Fruit fly (Drosophila melanogaster) whole organism, embryonic: ENCODE data around the gene Rdh.

ENCODE experiments used
- Atf-2 ChIP-seq: fragments of 200-800 bp; sonication (Bioruptor generic); optimal IDR thresholded peaks from 2 replicates; lab custom pipeline; 2016; ENCODE audit warnings: missing biosample characterization, missing genetic modification characterization
- B-H1 ChIP-seq: fragments of 200-800 bp; sonication (Bioruptor generic); IDR thresholded peaks from 3 replicates; pipeline ENCODE4 v1.3.6; 2022; ENCODE audit warnings: missing biosample characterization, missing genetic modification characterization
- CG10431 ChIP-seq: fragments of 200-800 bp; sonication (Bioruptor generic); optimal IDR thresholded peaks from 3 replicates; lab custom pipeline; 2018; ENCODE audit warnings: missing biosample characterization, mild to moderate bottlenecking, missing genetic modification characterization
- CG11560 ChIP-seq: fragments of 200-800 bp; sonication (Bioruptor generic); IDR thresholded peaks from 3 replicates; pipeline ENCODE4 v1.3.6; 2022; ENCODE audit warnings: missing biosample characterization, missing genetic modification characterization
- CG13287 ChIP-seq: fragments of 200-800 bp; sonication (Bioruptor generic); IDR thresholded peaks from 2 replicates; pipeline ENCODE4 v1.3.6; 2022; ENCODE audit warnings: missing biosample characterization, missing genetic modification characterization; ENCODE audit not compliant: partially characterized antibody
- CG14050 ChIP-seq: fragments of 200-800 bp; sonication (Bioruptor generic); IDR thresholded peaks from 3 replicates; pipeline ENCODE4 v1.3.6; 2022; ENCODE audit warnings: missing biosample characterization, missing genetic modification characterization
- CG1529 ChIP-seq: fragments of 200-800 bp; sonication (Bioruptor generic); optimal IDR thresholded peaks from 3 replicates; lab custom pipeline; 2018; ENCODE audit warnings: missing biosample characterization, missing genetic modification characterization
- CG2875 ChIP-seq: fragments of 200-800 bp; sonication (Bioruptor generic); optimal IDR thresholded peaks from 2 replicates; lab custom pipeline; 2017; ENCODE audit warnings: missing biosample characterization, mild to moderate bottlenecking, missing genetic modification characterization, missing genetic modification reagents
- CG31224 ChIP-seq: fragments of 200-800 bp; sonication (Bioruptor generic); IDR thresholded peaks from 2 replicates; pipeline ENCODE4 v1.3.6; 2022; ENCODE audit warnings: missing biosample characterization, missing genetic modification characterization
- CG31441 ChIP-seq: fragments of 200-800 bp; sonication (Bioruptor generic); IDR thresholded peaks from 2 replicates; pipeline ENCODE4 v1.3.6; 2022; ENCODE audit warnings: missing biosample characterization, missing genetic modification characterization
- CG33213 ChIP-seq: fragments of 200-800 bp; sonication (Bioruptor generic); optimal IDR thresholded peaks from 3 replicates; lab custom pipeline; 2016; ENCODE audit warnings: missing biosample characterization, missing genetic modification characterization
- CG4328 ChIP-seq: fragments of 200-800 bp; sonication (Bioruptor generic); optimal IDR thresholded peaks from 3 replicates; lab custom pipeline; 2017; ENCODE audit warnings: missing biosample characterization, missing genetic modification reagents, missing genetic modification characterization
- CG4424 ChIP-seq: fragments of 200-800 bp; sonication (Bioruptor generic); optimal IDR thresholded peaks from 3 replicates; lab custom pipeline; 2016; ENCODE audit warnings: missing biosample characterization, missing genetic modification characterization
- CG5953 ChIP-seq: fragments of 200-800 bp; sonication (Bioruptor generic); IDR thresholded peaks from 2 replicates; pipeline ENCODE4 v1.3.6; 2022; ENCODE audit warnings: missing biosample characterization, missing genetic modification characterization
- CG6689 ChIP-seq: fragments of 200-800 bp; sonication (Bioruptor generic); IDR thresholded peaks from 2 replicates; pipeline ENCODE4 v1.3.6; 2022; ENCODE audit warnings: missing biosample characterization, missing genetic modification characterization
- CG6765 ChIP-seq: fragments of 200-800 bp; sonication (Bioruptor generic); optimal IDR thresholded peaks from 3 replicates; lab custom pipeline; 2017; ENCODE audit warnings: missing biosample characterization, mild to moderate bottlenecking, missing genetic modification characterization
- CG7786 ChIP-seq: fragments of 200-800 bp; sonication (Bioruptor generic); optimal IDR thresholded peaks from 2 replicates; lab custom pipeline; 2016; ENCODE audit warnings: missing biosample characterization, missing genetic modification characterization
- CG7928 ChIP-seq: fragments of 200-800 bp; sonication (Bioruptor generic); optimal IDR thresholded peaks from 2 replicates; lab custom pipeline; 2017; ENCODE audit warnings: missing biosample characterization, mild to moderate bottlenecking, missing genetic modification characterization
- CG8944 ChIP-seq: fragments of 200-800 bp; sonication (Bioruptor generic); optimal IDR thresholded peaks from 3 replicates; lab custom pipeline; 2016; ENCODE audit warnings: missing biosample characterization, missing genetic modification characterization
- Dll ChIP-seq: fragments of 200-800 bp; sonication (Bioruptor generic); IDR thresholded peaks from 4 replicates; pipeline ENCODE4 v1.3.6; 2022; ENCODE audit warnings: missing biosample characterization, missing genetic modification characterization; ENCODE audit not compliant: partially characterized antibody
- Doc2 ChIP-seq: fragments of 200-800 bp; sonication (Bioruptor generic); IDR thresholded peaks from 2 replicates; pipeline ENCODE4 v1.3.6; 2022; ENCODE audit warnings: missing biosample characterization, missing genetic modification characterization
- E2f1 ChIP-seq: fragments of 200-800 bp; sonication (Bioruptor generic); IDR thresholded peaks from 2 replicates; pipeline ENCODE4 v1.3.6; 2022; ENCODE audit warnings: missing biosample characterization, missing genetic modification characterization
- ERR ChIP-seq: fragments of 200-800 bp; sonication (Bioruptor generic); optimal IDR thresholded peaks from 2 replicates; lab custom pipeline; 2016; ENCODE audit warnings: missing biosample characterization, missing genetic modification characterization
- Fer3 ChIP-seq: fragments of 200-800 bp; sonication (Bioruptor generic); optimal IDR thresholded peaks from 2 replicates; lab custom pipeline; 2018; ENCODE audit warnings: missing biosample characterization, mild to moderate bottlenecking, missing genetic modification characterization, moderate library complexity
- Hr3 ChIP-seq: fragments of 200-800 bp; sonication (Bioruptor generic); optimal IDR thresholded peaks from 3 replicates; lab custom pipeline; 2016; ENCODE audit warnings: missing biosample characterization, missing genetic modification characterization
- Jarid2 ChIP-seq: fragments of 200-800 bp; sonication (Bioruptor generic); optimal IDR thresholded peaks from 3 replicates; lab custom pipeline; 2017; ENCODE audit warnings: mild to moderate bottlenecking, missing biosample characterization, missing genetic modification reagents, missing genetic modification characterization
- Mad ChIP-seq: fragments of 200-800 bp; sonication (Bioruptor generic); optimal IDR thresholded peaks from 2 replicates; lab custom pipeline; 2016; ENCODE audit warnings: missing biosample characterization, missing genetic modification characterization
- Meics ChIP-seq: fragments of 200-800 bp; sonication (Bioruptor generic); optimal IDR thresholded peaks from 2 replicates; lab custom pipeline; 2017; ENCODE audit warnings: missing biosample characterization, mild to moderate bottlenecking, missing genetic modification characterization
- Neu2 ChIP-seq: fragments of 200-800 bp; sonication (Bioruptor generic); optimal IDR thresholded peaks from 3 replicates; lab custom pipeline; 2016; ENCODE audit warnings: missing biosample characterization, missing genetic modification characterization, borderline replicate concordance
- Nf-YA ChIP-seq: fragments of 200-800 bp; sonication (Bioruptor generic); IDR thresholded peaks from 2 replicates; pipeline ENCODE4 v1.3.6; 2022; ENCODE audit warnings: missing biosample characterization, missing genetic modification characterization
- Nf-YB ChIP-seq: fragments of 200-800 bp; sonication (Bioruptor generic); optimal IDR thresholded peaks from 3 replicates; lab custom pipeline; 2019; ENCODE audit warnings: missing biosample characterization, mild to moderate bottlenecking, missing genetic modification characterization, moderate library complexity
- Stat92E ChIP-seq, 3 experiments: fragments of >200 bp in 2 of 3; fragments of 200-800 bp in 1 of 3; sonication (Bioruptor generic) in 1 of 3; optimal IDR thresholded peaks; 2 replicates each; lab custom pipeline; 2017 to 2019; ENCODE audit warnings: missing biosample characterization in 3 of 3, missing genetic modification characterization in 3 of 3, mild to moderate bottlenecking in 1 of 3, moderate library complexity in 1 of 3
- Vsx1 ChIP-seq: fragments of 200-800 bp; sonication (Bioruptor generic); optimal IDR thresholded peaks from 2 replicates; lab custom pipeline; 2017; ENCODE audit warnings: missing biosample characterization, mild to moderate bottlenecking, missing genetic modification characterization, missing genetic modification reagents
- ac ChIP-seq: fragments of 200-800 bp; sonication (Bioruptor generic); optimal IDR thresholded peaks from 3 replicates; lab custom pipeline; 2017; ENCODE audit warnings: missing biosample characterization, mild to moderate bottlenecking, missing genetic modification characterization
- danr ChIP-seq: fragments of 200-800 bp; sonication (Bioruptor generic); IDR thresholded peaks from 2 replicates; pipeline ENCODE4 v1.3.6; 2022; ENCODE audit warnings: missing biosample characterization, missing genetic modification characterization
- en ChIP-seq: fragments of 200-800 bp; sonication (Bioruptor generic); optimal IDR thresholded peaks from 2 replicates; lab custom pipeline; 2016; ENCODE audit warnings: missing biosample characterization, missing genetic modification characterization
- eyg ChIP-seq: fragments of 200-800 bp; sonication (Bioruptor generic); optimal IDR thresholded peaks from 3 replicates; lab custom pipeline; 2016; ENCODE audit warnings: missing biosample characterization, missing genetic modification characterization
- fru ChIP-seq: fragments of >200 bp; optimal IDR thresholded peaks from 2 replicates; lab custom pipeline; 2017
- fu2 ChIP-seq: fragments of 200-800 bp; sonication (Bioruptor generic); optimal IDR thresholded peaks from 2 replicates; lab custom pipeline; 2016; ENCODE audit warnings: missing biosample characterization, missing genetic modification characterization
- gcm2 ChIP-seq: fragments of 200-800 bp; sonication (Bioruptor generic); optimal IDR thresholded peaks from 2 replicates; lab custom pipeline; 2016; ENCODE audit warnings: missing biosample characterization, missing genetic modification characterization
- ind ChIP-seq: fragments of 200-800 bp; sonication (Bioruptor generic); optimal IDR thresholded peaks from 3 replicates; lab custom pipeline; 2016; ENCODE audit warnings: missing biosample characterization, missing genetic modification characterization
- kay ChIP-seq: fragments of 200-800 bp; sonication (Bioruptor generic); optimal IDR thresholded peaks from 2 replicates; lab custom pipeline; 2016; ENCODE audit warnings: missing biosample characterization, missing genetic modification characterization
- luna ChIP-seq: fragments of 200-800 bp; sonication (Bioruptor generic); optimal IDR thresholded peaks from 2 replicates; lab custom pipeline; 2016; ENCODE audit warnings: missing biosample characterization, missing genetic modification characterization
- nerfin-1 ChIP-seq: fragments of 200-800 bp; sonication (Bioruptor generic); optimal IDR thresholded peaks from 3 replicates; lab custom pipeline; 2019; ENCODE audit warnings: missing biosample characterization, mild to moderate bottlenecking, missing genetic modification characterization, moderate library complexity
- odd ChIP-seq: fragments of 200-800 bp; sonication (Bioruptor generic); optimal IDR thresholded peaks from 2 replicates; lab custom pipeline; 2017; ENCODE audit warnings: missing biosample characterization, mild to moderate bottlenecking, missing genetic modification characterization
- peb ChIP-seq: fragments of 200-800 bp; sonication (Bioruptor generic); IDR thresholded peaks from 2 replicates; pipeline ENCODE4 v1.3.6; 2022; ENCODE audit warnings: missing biosample characterization, missing genetic modification characterization
- pzg ChIP-seq: fragments of 200-800 bp; sonication (Bioruptor generic); optimal IDR thresholded peaks from 3 replicates; lab custom pipeline; 2018; ENCODE audit warnings: missing biosample characterization, mild to moderate bottlenecking, missing genetic modification characterization, moderate library complexity
- slp2 ChIP-seq: fragments of 200-800 bp; sonication (Bioruptor generic); optimal IDR thresholded peaks from 2 replicates; lab custom pipeline; 2016; ENCODE audit warnings: missing biosample characterization, missing genetic modification characterization
- sob ChIP-seq: fragments of 200-800 bp; sonication (Bioruptor generic); IDR thresholded peaks from 2 replicates; pipeline ENCODE4 v1.3.6; 2022; ENCODE audit warnings: missing biosample characterization, missing genetic modification characterization
- stwl ChIP-seq: fragments of 200-800 bp; sonication (Bioruptor generic); optimal IDR thresholded peaks from 3 replicates; lab custom pipeline; 2018; ENCODE audit warnings: missing biosample characterization, mild to moderate bottlenecking, missing genetic modification characterization, moderate library complexity
- toy ChIP-seq: fragments of 200-800 bp; sonication (Bioruptor generic); IDR thresholded peaks from 2 replicates; pipeline ENCODE4 v1.3.6; 2022; ENCODE audit warnings: missing biosample characterization, missing genetic modification characterization
- trh ChIP-seq: fragments of 200-800 bp; sonication (Bioruptor generic); optimal IDR thresholded peaks from 2 replicates; lab custom pipeline; 2016; ENCODE audit warnings: missing biosample characterization, missing genetic modification characterization

Rdh gene

dm6 chr3L:3826541-3826940 is 1.3 kb downstream of the Rdh start (continued):
- no peak for TF ChIP-seq ERR
- peak; percentile 80 for TF ChIP-seq Hr3 (GFP tag; lab: Kevin White, UChicago)
- peak; percentile 80 for TF ChIP-seq E2f1
- no peak for TF ChIP-seq slp2 (GFP tag; lab: Kevin White, UChicago)
- peak; percentile 89 for TF ChIP-seq Fer3 (tag; lab: Kevin White, UChicago)
- TF ChIP-seq B-H1 (GFP tag; lab: Robert Waterston, UW) = peak; percentile 60; the same call in 2 of the 3 replicates
- TF ChIP-seq CG31441 (GFP tag; lab: Robert Waterston, UW) = peak; percentile 86
- TF ChIP-seq CG6765 (GFP tag; lab: Kevin White, UChicago) = peak; percentile 81
- TF ChIP-seq CG7786 = no peak
- no peak for TF ChIP-seq eyg (GFP tag; lab: Kevin White, UChicago)
- no peak for TF ChIP-seq luna (GFP tag; lab: Kevin White, UChicago)
- peak; percentile 19 for TF ChIP-seq CG7928
- no peak for TF ChIP-seq fru (lab: Kevin White, UChicago)
- TF ChIP-seq Atf-2 (GFP tag; lab: Kevin White, UChicago) = no peak
- TF ChIP-seq stwl (tag; lab: Kevin White, UChicago) = no peak
- peak; percentile 72 for TF ChIP-seq Nf-YA
- TF ChIP-seq CG11560 = peak; percentile 56; the same call in 1 of the 3 replicates
- peak; percentile 73 for TF ChIP-seq odd
- peak; percentile 43 for TF ChIP-seq Jarid2 (GFP tag; lab: Kevin White, UChicago)
- TF ChIP-seq toy = 0 out of 2 replicates have a peak, but pooled peaks have one; percentile 30
- TF ChIP-seq pzg = no peak
- no peak for TF ChIP-seq CG13287 (GFP tag; lab: Robert Waterston, UW)
- no peak for TF ChIP-seq Neu2 (GFP tag; lab: Kevin White, UChicago)
- TF ChIP-seq CG6689 (GFP tag; lab: Robert Waterston, UW) = peak; percentile 81
- TF ChIP-seq Stat92E (GFP tag; optimal IDR thresholded peaks at IDR 0.05; lab: Kevin White, UChicago) = no peak
- TF ChIP-seq CG33213 (GFP tag; lab: Kevin White, UChicago) = no peak
- peak; percentile 59; the same call in 1 of the 2 replicates for TF ChIP-seq danr
- TF ChIP-seq Vsx1 (GFP tag; lab: Kevin White, UChicago) = no peak
- TF ChIP-seq gcm2 = no peak
- TF ChIP-seq ind (GFP tag; lab: Kevin White, UChicago) = peak; percentile 67
- peak; percentile 53 for TF ChIP-seq CG2875 (GFP tag; lab: Kevin White, UChicago)
- no peak for TF ChIP-seq Dll (GFP tag; lab: Robert Waterston, UW)
- TF ChIP-seq Doc2 = no peak
- TF ChIP-seq CG1529 (GFP tag; lab: Kevin White, UChicago) = peak; percentile 69
- TF ChIP-seq Meics (GFP tag; lab: Kevin White, UChicago) = peak; percentile 87
- TF ChIP-seq Nf-YB (GFP tag; lab: Kevin White, UChicago) = peak; percentile 62
- peak; percentile 63 for TF ChIP-seq CG4328 (GFP tag; lab: Kevin White, UChicago)
- no peak for TF ChIP-seq en (GFP tag; lab: Kevin White, UChicago)
- peak; percentile 14 for TF ChIP-seq Mad
- peak; percentile 83 for TF ChIP-seq nerfin-1 (tag; lab: Kevin White, UChicago)
- TF ChIP-seq sob (GFP tag; lab: Robert Waterston, UW) = peak; percentile 58; the same call in 1 of the 2 replicates
- TF ChIP-seq CG10431 (GFP tag; lab: Kevin White, UChicago) = peak; percentile 56
- no peak for TF ChIP-seq fu2 (GFP tag; lab: Kevin White, UChicago)
- peak; percentile 54 for TF ChIP-seq trh (GFP tag; lab: Kevin White, UChicago)
- peak; percentile 72 for TF ChIP-seq CG14050 (GFP tag; lab: Robert Waterston, UW)
- TF ChIP-seq ac (GFP tag; lab: Kevin White, UChicago) = no peak
- TF ChIP-seq kay (GFP tag; lab: Kevin White, UChicago) = peak; percentile 26
- TF ChIP-seq CG4424 (GFP tag; lab: Kevin White, UChicago) = peak; percentile 75
- TF ChIP-seq peb (GFP tag; lab: Robert Waterston, UW) = no peak
- TF ChIP-seq CG8944 (GFP tag; lab: Kevin White, UChicago) = no peak
- peak; percentile 49; the same call in 1 of the 2 replicates for TF ChIP-seq CG31224 (GFP tag; lab: Robert Waterston, UW)
- TF ChIP-seq CG5953 = peak; percentile 73
